Worm (Caenorhabditis elegans) whole organism, mixed stage, embryonic: Measurements from ENCODE around the gene hpo-12.

Experiments used
- ceh-43 ChIP-seq: fragments of 200-800 bp; sonication (Bioruptor generic); optimal IDR thresholded peaks from 2 replicates; lab custom pipeline; 2018; ENCODE audit warnings: mild to moderate bottlenecking, missing genetic modification characterization, moderate library complexity, missing compliant biosample characterization
- ces-1 ChIP-seq: fragments of 150-350 bp; optimal IDR thresholded peaks from 2 replicates; lab custom pipeline; 2014; ENCODE audit warnings: missing biosample characterization, missing genetic modification reagents, missing genetic modification characterization
- elt-3 ChIP-seq: fragments of 150-350 bp; optimal IDR thresholded peaks from 2 replicates; lab custom pipeline; 2014; ENCODE audit warnings: missing biosample characterization, missing genetic modification characterization
- mab-5 ChIP-seq: fragments of 150-350 bp; optimal IDR thresholded peaks from 2 replicates; lab custom pipeline; 2014; ENCODE audit warnings: missing biosample characterization, missing genetic modification characterization
- nhr-12 ChIP-seq: fragments of 150-350 bp; optimal IDR thresholded peaks from 2 replicates; lab custom pipeline; 2014; ENCODE audit warnings: missing biosample characterization, missing genetic modification characterization
- nhr-2 ChIP-seq: fragments of 150-350 bp; optimal IDR thresholded peaks from 2 replicates; lab custom pipeline; 2014; ENCODE audit warnings: missing biosample characterization, missing genetic modification characterization
- nhr-237 ChIP-seq: fragments of 150-350 bp; optimal IDR thresholded peaks from 2 replicates; lab custom pipeline; 2014; ENCODE audit warnings: missing biosample characterization, missing genetic modification characterization
- nhr-28 ChIP-seq: fragments of 150-350 bp; optimal IDR thresholded peaks from 2 replicates; lab custom pipeline; 2014; ENCODE audit warnings: missing biosample characterization, missing genetic modification characterization
- nhr-76 ChIP-seq: sonication (generic microtip); optimal IDR thresholded peaks from 2 replicates; lab custom pipeline; 2017; ENCODE audit warnings: missing biosample characterization, missing genetic modification characterization
- pha-4 ChIP-seq: fragments of 150-350 bp; optimal IDR thresholded peaks from 2 replicates; lab custom pipeline; 2018; ENCODE audit warnings: missing biosample characterization, missing genetic modification reagents, missing genetic modification characterization
- sptf-1 ChIP-seq: sonication (generic microtip); optimal IDR thresholded peaks from 2 replicates; lab custom pipeline; 2017; ENCODE audit warnings: mild to moderate bottlenecking, missing genetic modification characterization, moderate library complexity, missing compliant biosample characterization
- unc-120 ChIP-seq: sonication (generic microtip); optimal IDR thresholded peaks from 2 replicates; lab custom pipeline; 2017; ENCODE audit warnings: missing genetic modification characterization, missing compliant biosample characterization; ENCODE audit not compliant: poor library complexity, severe bottlenecking
- unc-62 ChIP-seq: fragments of 150-350 bp; optimal IDR thresholded peaks from 2 replicates; lab custom pipeline; 2014; ENCODE audit warnings: missing biosample characterization, missing genetic modification reagents, missing genetic modification characterization

- TF ChIP-seq unc-120 (tag; lab: Kevin White, UChicago) (peak; percentile 73), unc-62 (GFP tag; lab: Kevin White, UChicago) (peak; percentile 37), ces-1 (GFP tag; lab: Kevin White, UChicago) (peak; percentile 73), nhr-76 (no peak), ceh-43 (GFP tag; lab: Kevin White, UChicago) (peak; percentile 52), nhr-28 (tag; lab: Kevin White, UChicago) (no peak), nhr-237 (tag; lab: Kevin White, UChicago) (peak; percentile 58), pha-4 (tag; lab: Kevin White, UChicago) (peak; percentile 40), nhr-12 (tag; lab: Kevin White, UChicago) (no peak), nhr-2 (no peak), sptf-1 (tag; lab: Kevin White, UChicago) (no peak), mab-5 (no peak), elt-3 (tag; lab: Kevin White, UChicago) (no peak)
Observed at ce11 chrIV:12268272-12269045, 14.5 kb upstream of the hpo-12 start, which contains the start of the genes ppm-1.H and rpl-34.
